Worm (Caenorhabditis elegans): ENCODE results near the gene spc-1.

ce11 chrX:3087647-3088046 lies 39.2 kb downstream of the spc-1 start:
- TF ChIP-seq unc-62 (GFP tag; optimal IDR thresholded peaks at IDR 0.05) (no peak), F52B5.7 (tag; optimal IDR thresholded peaks at IDR 0.05) (no peak), nfya-1 (tag; optimal IDR thresholded peaks at IDR 0.05; ENCODE audit: borderline replicate concordance, insufficient read depth) (no peak), ZK185.1 (tag; optimal IDR thresholded peaks at IDR 0.05; ENCODE audit: poor library complexity, severe bottlenecking) (no peak), die-1 (tag; optimal IDR thresholded peaks at IDR 0.05) (no peak)

Data from whole organism, young adult.